Fruit fly (Drosophila melanogaster) whole organism, embryonic: ENCODE results near the gene CG8066.

Experiments used
- B-H1 ChIP-seq: fragments of 200-800 bp; sonication (Bioruptor generic); IDR thresholded peaks from 3 replicates; pipeline ENCODE4 v1.3.6; 2022; ENCODE audit warnings: missing biosample characterization, missing genetic modification characterization
- BEAF-32 ChIP-seq: fragments of 200-800 bp; sonication (Bioruptor generic); optimal IDR thresholded peaks from 3 replicates; lab custom pipeline; 2017; ENCODE audit warnings: missing biosample characterization, missing genetic modification characterization, mild to moderate bottlenecking, moderate library complexity, missing genetic modification reagents
- CG10274 ChIP-seq: fragments of 200-800 bp; sonication (Bioruptor generic); optimal IDR thresholded peaks from 3 replicates; lab custom pipeline; 2017; ENCODE audit warnings: missing biosample characterization, mild to moderate bottlenecking, missing genetic modification characterization
- CG10462 ChIP-seq: fragments of 200-800 bp; sonication (Bioruptor generic); optimal IDR thresholded peaks from 2 replicates; lab custom pipeline; 2016; ENCODE audit warnings: missing biosample characterization, missing genetic modification characterization
- CG10565 ChIP-seq: fragments of 200-800 bp; sonication (Bioruptor generic); optimal IDR thresholded peaks from 3 replicates; lab custom pipeline; 2016; ENCODE audit warnings: missing biosample characterization, mild to moderate bottlenecking, missing genetic modification characterization
- CG11093 ChIP-seq: fragments of 200-800 bp; sonication (Bioruptor generic); IDR thresholded peaks from 3 replicates; pipeline ENCODE4 v1.3.6; 2022; ENCODE audit warnings: missing biosample characterization, missing genetic modification characterization
- CG11696 ChIP-seq: fragments of 200-800 bp; sonication (Bioruptor generic); IDR thresholded peaks from 2 replicates; pipeline ENCODE4 v1.3.6; 2022; ENCODE audit warnings: missing biosample characterization, missing genetic modification characterization
- CG12391 ChIP-seq: fragments of 200-800 bp; sonication (Bioruptor generic); optimal IDR thresholded peaks from 3 replicates; lab custom pipeline; 2018; ENCODE audit warnings: missing biosample characterization, mild to moderate bottlenecking, missing genetic modification characterization, moderate library complexity
- CG15269 ChIP-seq: fragments of 200-800 bp; sonication (Bioruptor generic); optimal IDR thresholded peaks from 2 replicates; lab custom pipeline; 2018; ENCODE audit warnings: missing biosample characterization, mild to moderate bottlenecking, missing genetic modification characterization, moderate library complexity
- CG17328 ChIP-seq: fragments of 200-800 bp; sonication (Bioruptor generic); IDR thresholded peaks from 2 replicates; pipeline ENCODE4 v1.3.6; 2022; ENCODE audit warnings: missing biosample characterization, missing genetic modification characterization
- CG18011 ChIP-seq: fragments of 200-800 bp; sonication (Bioruptor generic); optimal IDR thresholded peaks from 2 replicates; lab custom pipeline; 2017; ENCODE audit warnings: missing biosample characterization, missing genetic modification characterization, mild to moderate bottlenecking, moderate library complexity, missing genotype
- CG2202 ChIP-seq: fragments of 200-800 bp; sonication (Bioruptor generic); optimal IDR thresholded peaks from 2 replicates; lab custom pipeline; 2018; ENCODE audit warnings: missing biosample characterization, mild to moderate bottlenecking, missing genetic modification characterization
- CG2678 ChIP-seq: fragments of 200-800 bp; sonication (Bioruptor generic); optimal IDR thresholded peaks from 3 replicates; lab custom pipeline; 2019; ENCODE audit warnings: missing biosample characterization, mild to moderate bottlenecking, missing genetic modification characterization, moderate library complexity
- CG30431 ChIP-seq: fragments of 200-800 bp; sonication (Bioruptor generic); optimal IDR thresholded peaks from 2 replicates; lab custom pipeline; 2017; ENCODE audit warnings: missing biosample characterization, missing genetic modification characterization
- CG32532 ChIP-seq: fragments of 200-800 bp; sonication (Bioruptor generic); IDR thresholded peaks from 2 replicates; pipeline ENCODE4 v1.3.6; 2022; ENCODE audit warnings: missing biosample characterization, missing genetic modification characterization
- CG3726 ChIP-seq: fragments of 200-800 bp; sonication (Bioruptor generic); IDR thresholded peaks from 3 replicates; pipeline ENCODE4, ENCODE4 v1.3.6; 2022; ENCODE audit warnings: missing biosample characterization, missing genetic modification characterization
- CG42726 ChIP-seq: fragments of 200-800 bp; sonication (Bioruptor generic); IDR thresholded peaks from 2 replicates; pipeline ENCODE4 v1.3.6; 2022; ENCODE audit warnings: missing biosample characterization, missing genetic modification characterization; ENCODE audit not compliant: partially characterized antibody
- CG4424 ChIP-seq: fragments of 200-800 bp; sonication (Bioruptor generic); optimal IDR thresholded peaks from 3 replicates; lab custom pipeline; 2016; ENCODE audit warnings: missing biosample characterization, missing genetic modification characterization
- CG5245 ChIP-seq: fragments of 200-800 bp; sonication (Bioruptor generic); optimal IDR thresholded peaks from 3 replicates; lab custom pipeline; 2016; ENCODE audit warnings: missing biosample characterization, missing genetic modification characterization
- CG6654 ChIP-seq: fragments of 200-800 bp; sonication (Bioruptor generic); optimal IDR thresholded peaks from 2 replicates; lab custom pipeline; 2017; ENCODE audit warnings: missing biosample characterization, mild to moderate bottlenecking, missing genetic modification characterization
- CG8765 ChIP-seq: fragments of 200-800 bp; sonication (Bioruptor generic); IDR thresholded peaks from 2 replicates; pipeline ENCODE4 v1.3.6; 2022; ENCODE audit warnings: missing biosample characterization, missing genetic modification characterization
- CG9437 ChIP-seq: fragments of 200-800 bp; sonication (Bioruptor generic); optimal IDR thresholded peaks from 2 replicates; lab custom pipeline; 2018; ENCODE audit warnings: missing biosample characterization, mild to moderate bottlenecking, missing genetic modification characterization
- Dip3 ChIP-seq: fragments of 200-800 bp; sonication (Bioruptor generic); optimal IDR thresholded peaks from 3 replicates; lab custom pipeline; 2016; ENCODE audit warnings: missing biosample characterization, missing genetic modification characterization
- Dll ChIP-seq: fragments of 200-800 bp; sonication (Bioruptor generic); IDR thresholded peaks from 4 replicates; pipeline ENCODE4 v1.3.6; 2022; ENCODE audit warnings: missing biosample characterization, missing genetic modification characterization; ENCODE audit not compliant: partially characterized antibody
- Fer1 ChIP-seq: fragments of 200-800 bp; sonication (Bioruptor generic); optimal IDR thresholded peaks from 2 replicates; lab custom pipeline; 2017; ENCODE audit warnings: missing biosample characterization, mild to moderate bottlenecking, missing genetic modification characterization
- HLHmδ ChIP-seq: fragments of 200-800 bp; sonication (Bioruptor generic); optimal IDR thresholded peaks from 2 replicates; lab custom pipeline; 2018; ENCODE audit warnings: missing biosample characterization, mild to moderate bottlenecking, missing genetic modification characterization, moderate library complexity
- Hey ChIP-seq: fragments of 200-800 bp; sonication (Bioruptor generic); optimal IDR thresholded peaks from 3 replicates; lab custom pipeline; 2018; ENCODE audit warnings: missing biosample characterization, mild to moderate bottlenecking, missing genetic modification characterization
- Lhr ChIP-seq: fragments of 200-800 bp; sonication (Bioruptor generic); optimal IDR thresholded peaks from 3 replicates; lab custom pipeline; 2017; ENCODE audit warnings: mild to moderate bottlenecking, missing biosample characterization, missing genetic modification reagents, missing genetic modification characterization
- MESR4 ChIP-seq: fragments of 200-800 bp; sonication (Bioruptor generic); optimal IDR thresholded peaks from 2 replicates; lab custom pipeline; 2018; ENCODE audit warnings: missing biosample characterization, mild to moderate bottlenecking, missing genetic modification characterization, moderate library complexity
- MTF-1 ChIP-seq: fragments of 200-800 bp; sonication (Bioruptor generic); optimal IDR thresholded peaks from 2 replicates; lab custom pipeline; 2018; ENCODE audit warnings: missing biosample characterization, mild to moderate bottlenecking, missing genetic modification characterization, borderline replicate concordance
- Nf-YA ChIP-seq: fragments of 200-800 bp; sonication (Bioruptor generic); IDR thresholded peaks from 2 replicates; pipeline ENCODE4 v1.3.6; 2022; ENCODE audit warnings: missing biosample characterization, missing genetic modification characterization
- Ptx1 ChIP-seq: fragments of 200-800 bp; sonication (Bioruptor generic); IDR thresholded peaks from 2 replicates; pipeline ENCODE4 v1.3.6; 2022; ENCODE audit warnings: missing biosample characterization, missing genetic modification characterization
- Sry-β ChIP-seq: fragments of 200-800 bp; sonication (Bioruptor generic); optimal IDR thresholded peaks from 2 replicates; lab custom pipeline; 2018; ENCODE audit warnings: missing biosample characterization, mild to moderate bottlenecking, missing genetic modification characterization, moderate library complexity
- Sry-δ ChIP-seq: fragments of 200-800 bp; sonication (Bioruptor generic); optimal IDR thresholded peaks from 2 replicates; lab custom pipeline; 2016; ENCODE audit warnings: missing biosample characterization, missing genetic modification characterization
- Taf1 ChIP-seq: fragments of 200-800 bp; sonication (Bioruptor generic); IDR thresholded peaks from 2 replicates; pipeline ENCODE4 v1.3.6; 2022; ENCODE audit warnings: missing biosample characterization, missing genetic modification characterization
- Xrp1 ChIP-seq: fragments of 200-800 bp; sonication (Bioruptor generic); IDR thresholded peaks from 2 replicates; pipeline ENCODE4 v1.3.6; 2022; ENCODE audit warnings: missing biosample characterization, missing genetic modification characterization
- YL-1 ChIP-seq: fragments of 200-800 bp; sonication (Bioruptor generic); optimal IDR thresholded peaks from 3 replicates; lab custom pipeline; 2017; ENCODE audit warnings: missing biosample characterization, mild to moderate bottlenecking, missing genetic modification characterization
- dysf ChIP-seq: fragments of 200-800 bp; sonication (Bioruptor generic); IDR thresholded peaks from 3 replicates; pipeline ENCODE4 v1.3.6; 2022; ENCODE audit warnings: missing biosample characterization, missing genetic modification characterization
- hkb ChIP-seq, 2 experiments: fragments of 200-800 bp in 1 of 2; fragments of >200 bp in 1 of 2; sonication (Bioruptor generic) in 1 of 2; IDR thresholded peaks in 1 of 2; optimal IDR thresholded peaks in 1 of 2; 2 replicates each; pipeline versions ENCODE4 v1.3.6 to Lab custom; 2017 to 2022; ENCODE audit warnings: missing biosample characterization in 1 of 2, missing genetic modification characterization in 1 of 2
- ind ChIP-seq: fragments of 200-800 bp; sonication (Bioruptor generic); optimal IDR thresholded peaks from 3 replicates; lab custom pipeline; 2016; ENCODE audit warnings: missing biosample characterization, missing genetic modification characterization
- insv ChIP-seq, 2 experiments: fragments of 200-800 bp; sonication (Bioruptor generic); optimal IDR thresholded peaks; 3 replicates each; lab custom pipeline; 2016 to 2018; ENCODE audit warnings: missing biosample characterization in 2 of 2, missing genetic modification characterization in 2 of 2
- lola ChIP-seq, 3 experiments: fragments of >200 bp in 2 of 3; fragments of 200-800 bp in 1 of 3; sonication (Bioruptor generic) in 1 of 3; optimal IDR thresholded peaks; 2 replicates each; lab custom pipeline; 2017 to 2019; ENCODE audit warnings: missing biosample characterization in 3 of 3, missing genetic modification characterization in 3 of 3, mild to moderate bottlenecking in 1 of 3, moderate library complexity in 1 of 3
- nau ChIP-seq: fragments of 200-800 bp; sonication (Bioruptor generic); optimal IDR thresholded peaks from 3 replicates; lab custom pipeline; 2017; ENCODE audit warnings: missing biosample characterization, mild to moderate bottlenecking, missing genetic modification characterization, missing genetic modification reagents
- row ChIP-seq: fragments of 200-800 bp; sonication (Bioruptor generic); IDR thresholded peaks from 3 replicates; pipeline ENCODE4 v1.3.6; 2022; ENCODE audit warnings: missing biosample characterization, missing genetic modification characterization
- sens ChIP-seq: fragments of 200-800 bp; sonication (Bioruptor generic); peaks from one replicate; lab custom pipeline; 2016; ENCODE audit warnings: missing biosample characterization, missing genetic modification characterization
- sens-2 ChIP-seq: fragments of 200-800 bp; sonication (Bioruptor generic); IDR thresholded peaks from 2 replicates; pipeline ENCODE4 v1.3.6; 2022; ENCODE audit warnings: missing biosample characterization, missing genetic modification characterization
- tap ChIP-seq: fragments of 200-800 bp; optimal IDR thresholded peaks from 3 replicates; lab custom pipeline; 2019; ENCODE audit warnings: missing biosample characterization, mild to moderate bottlenecking, missing genetic modification characterization, moderate library complexity
- tgo ChIP-seq: fragments of 200-800 bp; sonication (Bioruptor generic); IDR thresholded peaks from 3 replicates; pipeline ENCODE4 v1.3.6; 2022; ENCODE audit warnings: missing biosample characterization, missing genetic modification characterization
- wdn ChIP-seq: fragments of 200-800 bp; sonication (Bioruptor generic); IDR thresholded peaks from 2 replicates; pipeline ENCODE4 v1.3.6; 2022; ENCODE audit warnings: missing biosample characterization, missing genetic modification characterization
- wor ChIP-seq: fragments of 200-800 bp; sonication (Bioruptor generic); IDR thresholded peaks from 2 replicates; pipeline ENCODE4 v1.3.6; 2022; ENCODE audit warnings: missing biosample characterization, missing genetic modification characterization
- zfh2 ChIP-seq: fragments of 200-800 bp; sonication (Bioruptor generic); optimal IDR thresholded peaks from 2 replicates; lab custom pipeline; 2016; ENCODE audit warnings: missing biosample characterization, missing genetic modification characterization

The CG8066 gene

dm6 chr3R:14542038-14542437, 26.6 kb downstream of the CG8066 start (continued):
- TF ChIP-seq Sry-β (GFP tag; lab: Kevin White, UChicago) (no peak), insv (GFP tag; optimal IDR thresholded peaks at IDR 0.05; lab: Kevin White, UChicago) (no peak), CG15269 (tag; lab: Kevin White, UChicago) (peak; percentile 39), CG6654 (GFP tag; lab: Kevin White, UChicago) (no peak), Ptx1 (GFP tag; lab: Robert Waterston, UW) (no peak), CG17328 (GFP tag; lab: Robert Waterston, UW) (peak; percentile 26; the same call in 1 of the 2 replicates), Sry-δ (no peak), Taf1 (no peak), CG5245 (GFP tag; lab: Kevin White, UChicago) (no peak), tgo (no peak), wor (GFP tag; lab: Robert Waterston, UW) (no peak), Dll (GFP tag; lab: Robert Waterston, UW) (no peak), HLHmδ (no peak), CG18011 (GFP tag; lab: Kevin White, UChicago) (no peak), CG3726 (no peak), MTF-1 (GFP tag; lab: Kevin White, UChicago) (no peak), CG11093 (no peak), CG42726 (GFP tag; lab: Robert Waterston, UW) (no peak), nau (GFP tag; lab: Kevin White, UChicago) (no peak), CG10462 (GFP tag; lab: Kevin White, UChicago) (no peak), sens-2 (GFP tag; lab: Robert Waterston, UW) (no peak), CG32532 (GFP tag; lab: Robert Waterston, UW) (no peak), CG10565 (GFP tag; lab: Kevin White, UChicago) (no peak), lola (GFP tag; optimal IDR thresholded peaks at IDR 0.05; lab: Kevin White, UChicago) (no peak), CG9437 (no peak), Xrp1 (GFP tag; lab: Robert Waterston, UW) (no peak), Fer1 (GFP tag; lab: Kevin White, UChicago) (peak; percentile 45), row (GFP tag; lab: Robert Waterston, UW) (peak; percentile 56; the same call in 2 of the 3 replicates), YL-1 (GFP tag; lab: Kevin White, UChicago) (no peak), CG4424 (GFP tag; lab: Kevin White, UChicago) (peak; percentile 11), sens (GFP tag; lab: Kevin White, UChicago) (no peak), dysf (GFP tag; lab: Robert Waterston, UW) (0 out of 3 replicates have a peak, but pooled peaks have one; percentile 25), hkb (optimal IDR thresholded peaks at IDR 0.05; lab: Kevin White, UChicago) (no peak), hkb (GFP tag; IDR thresholded peaks at IDR 0.05; lab: Robert Waterston, UW) (no peak), CG10274 (GFP tag; lab: Kevin White, UChicago) (no peak), wdn (GFP tag; lab: Robert Waterston, UW) (no peak), ind (GFP tag; lab: Kevin White, UChicago) (peak; percentile 16), zfh2 (GFP tag; lab: Kevin White, UChicago) (no peak), CG11696 (GFP tag; lab: Robert Waterston, UW) (no peak), B-H1 (GFP tag; lab: Robert Waterston, UW) (no peak), tap (tag; lab: Kevin White, UChicago) (peak; percentile 19), CG12391 (no peak), MESR4 (GFP tag; lab: Kevin White, UChicago) (no peak), Lhr (no peak), Dip3 (GFP tag; lab: Kevin White, UChicago) (no peak), Hey (tag; lab: Kevin White, UChicago) (no peak), CG8765 (GFP tag; lab: Robert Waterston, UW) (no peak), BEAF-32 (no peak), CG2202 (no peak), CG30431 (GFP tag; lab: Kevin White, UChicago) (no peak), Nf-YA (GFP tag; lab: Robert Waterston, UW) (no peak), CG2678 (tag; lab: Kevin White, UChicago) (no peak)
